Worm (Caenorhabditis elegans): ENCODE measurements around the gene Y39A3B.1.

ce11 chrIII:2054084-2054483 is 48.3 kb downstream of the Y39A3B.1 start, which contains the start of gene M01E10.3:
- TF ChIP-seq tbx-2 (tag; optimal IDR thresholded peaks at IDR 0.05) = no peak
- TF ChIP-seq alr-1 (tag; optimal IDR thresholded peaks at IDR 0.05; ENCODE audit: borderline replicate concordance) = no peak
- no peak for TF ChIP-seq skn-1 (tag; optimal IDR thresholded peaks at IDR 0.05)
- TF ChIP-seq nhr-90 (tag; optimal IDR thresholded peaks at IDR 0.05; ENCODE audit: poor library complexity) = no peak
- TF ChIP-seq zip-4 (GFP tag; optimal IDR thresholded peaks at IDR 0.05) = no peak
